Fruit fly (Drosophila melanogaster): ENCODE measurements around the gene CG17261.

DNA sequence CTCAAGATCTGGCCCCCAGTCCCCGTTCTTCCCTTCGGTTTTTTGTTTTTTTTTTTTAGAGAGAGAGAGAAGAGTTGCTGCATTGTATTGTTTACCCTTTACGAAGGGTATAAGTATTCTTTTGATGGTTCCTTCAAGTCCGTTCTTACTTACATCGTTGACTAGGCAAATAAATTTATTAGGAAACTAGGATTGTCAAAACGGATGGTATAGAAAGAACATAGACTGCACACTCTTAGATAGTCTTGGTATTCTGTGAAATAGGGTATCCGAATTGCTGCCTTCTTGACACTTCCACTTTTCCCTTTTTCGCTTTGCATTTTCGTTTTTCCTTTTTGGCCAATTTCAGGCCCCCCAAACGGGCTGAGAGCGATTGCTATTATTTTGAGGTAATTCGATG is 30.9 kb upstream of the CG17261 start:
- TF ChIP-seq Sin3A (optimal IDR thresholded peaks at IDR 0.05) (no peak), psq (optimal IDR thresholded peaks at IDR 0.05) (no peak), Myc (optimal IDR thresholded peaks at IDR 0.05) (no peak), ttk (optimal IDR thresholded peaks at IDR 0.05) (no peak), insv (optimal IDR thresholded peaks at IDR 0.05) (no peak)

All from Kc167 (cell line).